Worm (Caenorhabditis elegans) whole organism, L1 larva: ENCODE data around the gene lmtr-2.

Experiments used
- C16A3.4 ChIP-seq: fragments of 150-350 bp; optimal IDR thresholded peaks from 2 replicates; lab custom pipeline; 2014; ENCODE audit warnings: missing biosample characterization, missing genetic modification characterization
- F16B12.6 ChIP-seq: fragments of 150-350 bp; optimal IDR thresholded peaks from 2 replicates; lab custom pipeline; 2014; ENCODE audit warnings: missing biosample characterization, missing genetic modification characterization
- Y116A8C.19 ChIP-seq: sonication (generic microtip); optimal IDR thresholded peaks from 2 replicates; lab custom pipeline; 2016; ENCODE audit warnings: missing compliant biosample characterization, missing genetic modification characterization, borderline replicate concordance
- aha-1 ChIP-seq: fragments of 150-350 bp; optimal IDR thresholded peaks from 2 replicates; lab custom pipeline; 2014; ENCODE audit warnings: missing biosample characterization, missing genetic modification characterization
- alr-1 ChIP-seq: fragments of 200-800 bp; sonication (Bioruptor generic); optimal IDR thresholded peaks from 2 replicates; lab custom pipeline; 2018; ENCODE audit warnings: borderline replicate concordance, mild to moderate bottlenecking, missing genetic modification characterization, missing compliant biosample characterization
- aly-2 ChIP-seq: fragments of 150-350 bp; optimal IDR thresholded peaks from 2 replicates; lab custom pipeline; 2014; ENCODE audit warnings: missing biosample characterization, missing genetic modification characterization
- ceh-63 ChIP-seq: fragments of 200-800 bp; sonication (Bioruptor generic); optimal IDR thresholded peaks from 2 replicates; lab custom pipeline; 2018; ENCODE audit warnings: mild to moderate bottlenecking, missing genetic modification characterization, missing compliant biosample characterization
- ceh-88 ChIP-seq: fragments of 200-800 bp; sonication (Bioruptor generic); IDR thresholded peaks from 2 replicates; pipeline ENCODE4 v1.3.6; 2022; ENCODE audit warnings: missing genetic modification characterization, missing compliant biosample characterization
- ceh-90 ChIP-seq: sonication (generic microtip); optimal IDR thresholded peaks from 2 replicates; lab custom pipeline; 2016; ENCODE audit warnings: missing genetic modification characterization, missing compliant biosample characterization
- ces-1 ChIP-seq: fragments of 150-350 bp; optimal IDR thresholded peaks from 2 replicates; lab custom pipeline; 2014; ENCODE audit warnings: missing biosample characterization, missing genetic modification reagents, missing genetic modification characterization
- dpl-1 ChIP-seq, 3 experiments: fragments of 150-350 bp in 2 of 3; sonication (generic microtip) in 1 of 3; optimal IDR thresholded peaks; 2 replicates each; lab custom pipeline; 2014 to 2017; ENCODE audit warnings: missing biosample characterization in 3 of 3, missing genetic modification characterization in 3 of 3, missing genetic modification reagents in 3 of 3
- efl-3 ChIP-seq: fragments of 200-800 bp; sonication (Bioruptor generic); optimal IDR thresholded peaks from 2 replicates; lab custom pipeline; 2018; ENCODE audit warnings: mild to moderate bottlenecking, missing genetic modification characterization, missing compliant biosample characterization
- egl-27 ChIP-seq, 2 experiments: fragments of 150-350 bp in 1 of 2; sonication (generic microtip); optimal IDR thresholded peaks; 3 replicates each; lab custom pipeline; 2017 to 2018; ENCODE audit warnings: missing biosample characterization in 2 of 2, missing genetic modification characterization in 2 of 2, missing genetic modification reagents in 2 of 2
- elt-2 ChIP-seq: sonication (generic microtip); optimal IDR thresholded peaks from 2 replicates; lab custom pipeline; 2016; ENCODE audit warnings: missing genetic modification characterization, mild to moderate bottlenecking, inconsistent platforms, missing compliant biosample characterization, missing genetic modification reagents
- elt-3 ChIP-seq, 6 experiments: fragments of 150-350 bp in 1 of 6; sonication (generic microtip); optimal IDR thresholded peaks; 2 replicates each; lab custom pipeline; 2017 to 2018; ENCODE audit warnings: missing biosample characterization in 6 of 6, missing genetic modification characterization in 6 of 6, inconsistent platforms in 1 of 6
- ets-5 ChIP-seq: fragments of 200-800 bp; sonication (Bioruptor generic); IDR thresholded peaks from 2 replicates; pipeline ENCODE4 v1.3.6; 2022; ENCODE audit warnings: missing genetic modification characterization, missing compliant biosample characterization
- fkh-10 ChIP-seq: sonication (generic microtip); optimal IDR thresholded peaks from 2 replicates; lab custom pipeline; 2017; ENCODE audit warnings: missing biosample characterization, missing genetic modification reagents, missing genetic modification characterization
- fkh-4 ChIP-seq: sonication (generic microtip); optimal IDR thresholded peaks from 2 replicates; lab custom pipeline; 2016; ENCODE audit warnings: missing compliant biosample characterization, missing genetic modification characterization, borderline replicate concordance
- fkh-8 ChIP-seq: sonication (generic microtip); optimal IDR thresholded peaks from 2 replicates; lab custom pipeline; 2016; ENCODE audit warnings: mild to moderate bottlenecking, missing genetic modification characterization, missing compliant biosample characterization
- irx-1 ChIP-seq: sonication (generic microtip); optimal IDR thresholded peaks from 2 replicates; lab custom pipeline; 2016; ENCODE audit warnings: missing genetic modification characterization, missing compliant biosample characterization
- isw-1 ChIP-seq: fragments of 200-800 bp; sonication (Bioruptor generic); IDR thresholded peaks from 2 replicates; pipeline ENCODE4 v1.3.6; 2022; ENCODE audit warnings: missing genetic modification characterization, missing compliant biosample characterization
- jun-1 ChIP-seq: fragments of 150-350 bp; optimal IDR thresholded peaks from 2 replicates; lab custom pipeline; 2014; ENCODE audit warnings: missing biosample characterization, missing genetic modification reagents, missing genetic modification characterization
- lin-14 ChIP-seq: fragments of 200-800 bp; sonication (Bioruptor generic); optimal IDR thresholded peaks from 2 replicates; lab custom pipeline; 2018; ENCODE audit warnings: mild to moderate bottlenecking, missing genetic modification characterization, moderate library complexity, missing compliant biosample characterization
- lin-15B ChIP-seq: fragments of 150-350 bp; sonication (generic microtip); optimal IDR thresholded peaks from 3 replicates; lab custom pipeline; 2014; ENCODE audit warnings: missing biosample characterization, missing genetic modification characterization
- lin-35 ChIP-seq, 2 experiments: fragments of 150-350 bp; optimal IDR thresholded peaks; 2 replicates each; lab custom pipeline; 2014; ENCODE audit warnings: missing biosample characterization in 2 of 2, missing genetic modification characterization in 2 of 2, missing genetic modification reagents in 2 of 2
- lir-3 ChIP-seq: sonication (generic microtip); optimal IDR thresholded peaks from 2 replicates; lab custom pipeline; 2016; ENCODE audit warnings: mild to moderate bottlenecking, missing genetic modification characterization, moderate library complexity, missing compliant biosample characterization; ENCODE audit not compliant: poor library complexity
- mab-9 ChIP-seq: fragments of 200-800 bp; sonication (Bioruptor generic); IDR thresholded peaks from 2 replicates; pipeline ENCODE4 v1.3.6; 2022; ENCODE audit warnings: missing genetic modification reagents, missing genetic modification characterization, missing compliant biosample characterization
- mef-2 ChIP-seq: fragments of 150-350 bp; optimal IDR thresholded peaks from 2 replicates; lab custom pipeline; 2014; ENCODE audit warnings: missing biosample characterization, missing genetic modification characterization
- mep-1 ChIP-seq: fragments of 150-350 bp; optimal IDR thresholded peaks from 2 replicates; lab custom pipeline; 2014; ENCODE audit warnings: missing biosample characterization, missing genetic modification characterization
- nhr-11 ChIP-seq: fragments of 150-350 bp; optimal IDR thresholded peaks from 2 replicates; lab custom pipeline; 2014; ENCODE audit warnings: missing biosample characterization, missing genetic modification characterization
- nhr-20 ChIP-seq: sonication (generic microtip); optimal IDR thresholded peaks from 2 replicates; lab custom pipeline; 2016; ENCODE audit warnings: mild to moderate bottlenecking, missing genetic modification characterization, missing compliant biosample characterization
- nhr-237 ChIP-seq: fragments of 150-350 bp; optimal IDR thresholded peaks from 2 replicates; lab custom pipeline; 2014; ENCODE audit warnings: missing biosample characterization, missing genetic modification characterization
- nhr-47 ChIP-seq: sonication (generic microtip); optimal IDR thresholded peaks from 2 replicates; lab custom pipeline; 2016; ENCODE audit warnings: mild to moderate bottlenecking, missing genetic modification characterization, moderate library complexity, missing compliant biosample characterization
- nhr-71 ChIP-seq: sonication (generic microtip); optimal IDR thresholded peaks from 2 replicates; lab custom pipeline; 2016; ENCODE audit warnings: mild to moderate bottlenecking, missing genetic modification characterization, moderate library complexity, missing compliant biosample characterization
- pag-3 ChIP-seq: sonication (generic microtip); optimal IDR thresholded peaks from 2 replicates; lab custom pipeline; 2017; ENCODE audit warnings: missing genetic modification characterization, mild to moderate bottlenecking, missing compliant biosample characterization, antibody characterized with exemption, borderline replicate concordance; ENCODE audit not compliant: insufficient read depth
- pqm-1 ChIP-seq: sonication (generic microtip); optimal IDR thresholded peaks from 3 replicates; lab custom pipeline; 2017; ENCODE audit warnings: missing biosample characterization, missing genetic modification characterization
- rnt-1 ChIP-seq: sonication (generic microtip); optimal IDR thresholded peaks from 2 replicates; lab custom pipeline; 2016; ENCODE audit warnings: mild to moderate bottlenecking, missing genetic modification characterization, moderate library complexity, missing compliant biosample characterization
- skn-1 ChIP-seq: fragments of 150-350 bp; optimal IDR thresholded peaks from 2 replicates; lab custom pipeline; 2014; ENCODE audit warnings: missing biosample characterization, missing genetic modification characterization
- snu-23 ChIP-seq: sonication (generic microtip); optimal IDR thresholded peaks from 2 replicates; lab custom pipeline; 2016; ENCODE audit warnings: missing genetic modification characterization, missing compliant biosample characterization
- swsn-7 ChIP-seq: sonication (generic microtip); optimal IDR thresholded peaks from 2 replicates; lab custom pipeline; 2016; ENCODE audit warnings: missing genetic modification characterization, missing compliant biosample characterization
- unc-130 ChIP-seq: fragments of 150-350 bp; optimal IDR thresholded peaks from 2 replicates; lab custom pipeline; 2017; ENCODE audit warnings: missing biosample characterization, missing genetic modification characterization, inconsistent platforms
- unc-62 ChIP-seq: fragments of 150-350 bp; optimal IDR thresholded peaks from 2 replicates; lab custom pipeline; 2014; ENCODE audit warnings: missing biosample characterization, missing genetic modification reagents, missing genetic modification characterization
- vab-15 ChIP-seq: sonication (generic microtip); optimal IDR thresholded peaks from 2 replicates; lab custom pipeline; 2017; ENCODE audit warnings: missing genotype, mild to moderate bottlenecking, missing genetic modification characterization, missing compliant biosample characterization
- xbp-1 ChIP-seq: sonication (generic microtip); optimal IDR thresholded peaks from 2 replicates; lab custom pipeline; 2016; ENCODE audit warnings: missing genetic modification characterization, missing compliant biosample characterization
- zip-4 ChIP-seq: fragments of 200-800 bp; sonication (Bioruptor generic); optimal IDR thresholded peaks from 2 replicates; lab custom pipeline; 2018; ENCODE audit warnings: mild to moderate bottlenecking, missing genetic modification characterization, moderate library complexity, missing compliant biosample characterization
- ztf-11 ChIP-seq, 2 experiments: sonication (generic microtip); optimal IDR thresholded peaks; 2 replicates each; lab custom pipeline; 2016 to 2017; ENCODE audit warnings: missing genetic modification characterization in 2 of 2, missing biosample characterization in 1 of 2, missing compliant biosample characterization in 1 of 2

The lmtr-2 gene

ce11 chrV:7994570-7994969 lies 16.3 kb downstream of the lmtr-2 start, which contains the start of gene ceh-76:
Gene ceh-76 (minus strand): TSS chrV:7994670.
- TF ChIP-seq pag-3 (tag; lab: Kevin White, UChicago) (no peak), irx-1 (tag; lab: Kevin White, UChicago) (no peak), zip-4 (GFP tag; lab: Kevin White, UChicago) (no peak), ces-1 (no peak), mep-1 (tag; lab: Kevin White, UChicago) (no peak), unc-130 (tag; lab: Kevin White, UChicago) (no peak), lin-35 (GFP tag; optimal IDR thresholded peaks at IDR 0.05; lab: Kevin White, UChicago) (no peak), alr-1 (tag; lab: Kevin White, UChicago) (no peak), vab-15 (no peak), skn-1 (no peak), ceh-88 (GFP tag; lab: Robert Waterston, UW) (no peak), F16B12.6 (tag; lab: Kevin White, UChicago) (no peak), mef-2 (tag; lab: Kevin White, UChicago) (no peak), C16A3.4 (no peak), lin-14 (GFP tag; lab: Kevin White, UChicago) (no peak), nhr-47 (tag; lab: Kevin White, UChicago) (no peak), elt-2 (tag; lab: Kevin White, UChicago) (no peak), nhr-71 (no peak)

- no peak for TF ChIP-seq fkh-4
- TF ChIP-seq xbp-1 (tag; lab: Kevin White, UChicago), result no peak
- TF ChIP-seq fkh-8 (tag; lab: Kevin White, UChicago), result no peak
- no peak for TF ChIP-seq nhr-11 (tag; lab: Kevin White, UChicago)
- no peak for TF ChIP-seq ceh-88 (GFP tag; lab: Robert Waterston, UW)
- no peak for TF ChIP-seq snu-23
- no peak for TF ChIP-seq jun-1 (tag; lab: Kevin White, UChicago)
- no peak for TF ChIP-seq isw-1 (GFP tag; lab: Robert Waterston, UW)
- TF ChIP-seq ces-1, result no peak
- TF ChIP-seq elt-3 (tag; optimal IDR thresholded peaks at IDR 0.05; lab: Kevin White, UChicago), result no peak
- TF ChIP-seq fkh-10 (GFP tag; lab: Kevin White, UChicago), result no peak
- no peak for TF ChIP-seq efl-3 (GFP tag; lab: Kevin White, UChicago)
- no peak for TF ChIP-seq pqm-1
- no peak for TF ChIP-seq lir-3 (tag; lab: Kevin White, UChicago)
- TF ChIP-seq Y116A8C.19 (tag; lab: Kevin White, UChicago), result no peak
- no peak for TF ChIP-seq ets-5
Measured at ce11 chrV:7985860-7986259, 25.0 kb downstream of the lmtr-2 start, which contains the start of gene Y97E10AL.1. Gene Y97E10AL.1 (plus strand): TSS chrV:7986160.

DNA sequence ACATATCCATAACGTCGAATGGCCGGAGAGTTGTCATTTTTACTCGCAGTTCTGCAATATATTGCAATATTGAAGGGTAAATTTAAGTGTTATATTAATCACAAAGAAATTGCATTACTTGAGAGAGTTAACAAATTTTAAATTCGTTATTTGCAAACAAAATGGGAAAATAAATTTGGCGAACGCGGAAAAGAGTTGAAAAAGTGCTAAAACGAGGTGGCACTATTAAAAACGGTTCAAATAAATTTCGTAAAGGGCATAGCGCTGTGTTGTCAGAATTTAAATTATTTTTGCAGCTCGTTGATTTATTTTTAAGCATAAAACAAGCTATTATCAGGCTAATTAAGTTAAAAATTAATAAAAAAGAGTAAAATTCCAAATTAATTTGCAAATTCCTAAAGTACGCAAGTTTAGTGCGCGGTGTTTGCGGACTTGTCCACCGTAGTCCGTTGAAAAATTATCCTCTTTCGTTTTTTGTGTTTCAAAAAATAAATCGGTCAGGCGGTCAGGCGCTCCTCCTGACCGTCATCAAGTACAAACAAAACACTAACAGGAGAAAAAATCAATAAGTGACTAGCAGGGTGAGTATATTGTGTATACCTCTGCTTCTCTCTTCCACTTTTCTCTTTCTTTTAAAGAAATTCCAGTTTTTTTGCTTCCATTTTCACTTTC lies 27.4 kb downstream of the lmtr-2 start, which contains the start of the genes natb-1 and abhd-12:
Gene natb-1 (minus strand): TSS at position 51 of the 672 bp plus-strand sequence.
Gene abhd-12 (plus strand): TSS at position 499 of the 672 bp plus-strand sequence.
- TF ChIP-seq lin-15B (no peak), F16B12.6 (tag; lab: Kevin White, UChicago) (peak; percentile 89), unc-62 (GFP tag; lab: Kevin White, UChicago) (no peak), unc-130 (tag; lab: Kevin White, UChicago) (peak; percentile 57), lin-35 (GFP tag; optimal IDR thresholded peaks at IDR 0.05; lab: Kevin White, UChicago) (peak; percentile 44 to 81), vab-15 (no peak), egl-27 (tag; optimal IDR thresholded peaks at IDR 0.05; lab: Kevin White, UChicago) (no peak), pag-3 (tag; lab: Kevin White, UChicago) (no peak), ceh-90 (tag; lab: Kevin White, UChicago) (no peak), ceh-63 (GFP tag; lab: Kevin White, UChicago) (no peak), jun-1 (tag; lab: Kevin White, UChicago) (no peak), nhr-237 (tag; lab: Kevin White, UChicago) (no peak), fkh-4 (no peak), dpl-1 (GFP tag; optimal IDR thresholded peaks at IDR 0.05; lab: Kevin White, UChicago) (peak; percentile 20 to 60 (median 55)), nhr-20 (tag; lab: Kevin White, UChicago) (peak; percentile 54), ces-1 (no peak), aly-2 (no peak), mab-9 (no peak), ets-5 (no peak), swsn-7 (tag; lab: Kevin White, UChicago) (peak; percentile 27), lir-3 (tag; lab: Kevin White, UChicago) (no peak), rnt-1 (tag; lab: Kevin White, UChicago) (peak; percentile 20), nhr-11 (tag; lab: Kevin White, UChicago) (no peak), aha-1 (tag; lab: Kevin White, UChicago) (no peak), ztf-11 (tag; optimal IDR thresholded peaks at IDR 0.05; lab: Kevin White, UChicago) (no peak), skn-1 (peak; percentile 31)
